Fruit fly (Drosophila melanogaster): ENCODE results near the gene CG18302.

DNA sequence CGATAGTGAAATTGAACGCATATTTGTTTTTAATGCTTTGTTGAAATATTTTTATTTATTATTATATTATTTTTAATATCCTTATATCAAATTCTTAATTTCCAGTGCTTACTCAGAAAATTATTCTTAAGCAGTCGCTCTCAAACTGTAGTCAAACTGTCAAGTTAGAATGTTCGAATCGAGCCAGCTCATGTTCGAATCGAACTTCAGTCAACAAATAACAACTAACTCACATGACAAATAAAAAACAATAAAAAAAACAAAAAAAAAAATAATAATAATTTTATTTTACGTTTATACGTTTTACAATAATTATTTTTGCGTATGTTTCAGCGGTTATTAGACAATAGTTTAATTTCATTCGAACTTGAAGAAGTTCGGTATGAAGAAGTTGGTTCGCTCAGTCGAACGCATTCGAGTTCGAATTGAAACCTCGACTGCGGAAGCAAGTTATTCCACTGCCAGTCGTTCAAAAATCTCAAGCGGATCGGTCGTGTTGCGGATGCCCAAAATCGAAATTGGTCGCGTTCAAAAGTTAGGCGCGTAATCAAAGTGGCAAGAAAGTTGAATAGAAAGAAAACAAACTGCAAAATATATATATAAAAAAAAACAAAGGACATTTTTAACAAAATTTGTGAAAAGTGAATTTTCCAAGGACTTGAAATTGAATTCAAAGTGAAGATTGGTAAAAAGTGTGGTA, 10.4 kb downstream of the CG18302 start, which contains the start of gene Trim9:
- TF ChIP-seq CTCF (optimal IDR thresholded peaks at IDR 0.05) (no peak), CG8478 (optimal IDR thresholded peaks at IDR 0.05) (no peak)
